Fruit fly (Drosophila melanogaster) S2 (cell line): Measurements from ENCODE around the gene Trm7-34.

Experiments used
- CG8478 ChIP-seq: fragments of >200 bp; optimal IDR thresholded peaks from 2 replicates; lab custom pipeline; 2018
- CTCF ChIP-seq, 2 experiments: fragments of >200 bp; optimal IDR thresholded peaks; 2 replicates each; lab custom pipeline; 2018

The Trm7-34 gene

DNA sequence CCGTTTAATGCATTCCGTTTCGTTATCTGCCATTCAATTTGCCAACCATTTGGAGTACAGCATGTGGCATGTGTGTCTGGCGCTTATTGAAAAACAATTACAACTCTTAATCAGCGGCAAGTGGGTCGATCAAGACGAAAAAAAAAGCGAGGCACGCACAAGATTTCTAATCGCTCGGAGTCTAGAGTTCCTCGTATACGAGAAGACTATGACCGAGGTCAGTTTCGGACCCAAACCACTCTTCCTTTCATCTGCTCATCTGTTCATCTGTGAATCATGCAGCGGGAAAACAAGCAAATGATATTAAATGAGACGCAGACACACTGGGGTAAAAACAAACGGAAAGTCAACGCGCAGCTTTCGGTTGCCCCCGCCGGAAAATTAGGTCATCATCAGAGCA lies 42.2 kb downstream of the Trm7-34 start:
- TF ChIP-seq CG8478 (lab: Kevin White, UChicago) (no peak), CTCF (optimal IDR thresholded peaks at IDR 0.05; lab: Kevin White, UChicago) (no peak)

DNA sequence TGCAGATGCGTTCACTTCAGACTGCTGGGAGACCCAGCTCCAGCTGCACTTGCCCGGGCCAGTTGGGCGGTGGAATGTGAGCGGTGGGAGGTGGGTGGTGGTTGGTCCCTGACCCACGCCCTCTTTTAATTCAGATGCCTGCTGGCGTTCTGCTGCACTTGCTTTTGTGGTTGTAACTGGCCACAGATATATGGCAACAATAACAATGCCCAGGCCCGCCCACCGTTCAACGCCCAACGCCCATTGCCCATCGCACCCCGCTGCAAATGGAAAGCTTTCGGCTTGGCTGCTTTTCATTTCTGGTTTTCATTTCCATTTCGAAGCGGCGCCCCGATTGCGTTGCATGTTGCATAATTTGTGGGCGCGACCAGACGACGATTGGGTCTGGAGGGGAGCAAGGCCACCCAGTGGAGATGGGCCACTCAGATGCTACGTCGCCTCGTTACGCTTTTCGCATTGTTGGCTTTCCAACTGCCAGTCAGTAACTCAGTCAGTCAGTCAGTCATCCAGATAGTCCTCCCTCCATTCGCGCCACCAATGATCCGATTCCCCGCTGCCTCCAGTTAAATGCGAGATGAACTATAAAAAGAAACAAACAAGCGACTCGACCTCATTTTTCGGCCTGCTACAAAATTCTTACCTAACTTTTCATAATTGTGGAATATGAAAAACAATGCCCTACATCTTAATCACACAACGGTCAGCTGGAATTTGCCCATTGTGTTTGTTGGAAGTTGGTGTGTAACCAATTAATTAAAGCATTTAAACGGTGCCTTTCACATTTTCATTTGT lies 43.3 kb downstream of the Trm7-34 start:
- TF ChIP-seq CG8478 (lab: Kevin White, UChicago) (no peak), CTCF (optimal IDR thresholded peaks at IDR 0.05; lab: Kevin White, UChicago) (no peak)

DNA sequence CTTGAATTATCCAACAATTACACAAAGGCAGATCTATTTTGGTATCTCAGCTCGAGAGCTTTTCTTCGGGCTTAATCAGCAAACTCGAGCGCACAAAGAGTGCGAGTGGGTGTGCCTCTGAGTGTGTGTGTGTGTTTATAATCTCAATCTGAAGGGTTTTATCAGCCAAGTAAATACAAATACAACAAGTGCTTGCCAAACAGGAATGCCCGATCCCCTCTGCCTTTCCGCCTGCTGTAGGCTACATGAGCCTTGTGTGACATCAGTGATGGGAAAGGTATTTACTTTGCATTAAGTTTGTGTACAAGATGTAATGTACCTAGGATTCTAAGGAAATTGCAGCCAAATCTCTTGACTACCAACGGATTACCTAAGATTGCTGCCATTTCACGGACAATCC lies 44.3 kb downstream of the Trm7-34 start:
- TF ChIP-seq CTCF (optimal IDR thresholded peaks at IDR 0.05; lab: Kevin White, UChicago) (no peak), CG8478 (lab: Kevin White, UChicago) (no peak)

DNA sequence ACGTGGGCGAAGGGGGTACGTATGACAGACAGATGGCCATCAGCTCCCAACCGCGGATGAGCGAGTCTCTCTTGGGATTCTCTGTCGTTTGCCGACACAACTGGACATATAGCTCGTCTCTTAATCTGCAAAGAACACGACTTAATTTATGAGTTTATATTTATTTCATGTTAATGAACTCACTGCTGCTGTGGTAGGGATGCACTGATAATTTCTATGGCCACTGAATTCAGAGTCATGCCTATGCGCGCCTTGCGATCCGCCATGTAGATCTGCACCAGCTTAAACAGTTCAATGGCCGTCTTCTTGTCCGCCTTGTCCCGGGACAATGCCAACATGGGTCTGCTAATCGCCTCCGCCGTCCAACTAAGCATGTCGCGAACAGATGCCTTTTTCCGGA lies 48.7 kb downstream of the Trm7-34 start:
- TF ChIP-seq CTCF (optimal IDR thresholded peaks at IDR 0.05; lab: Kevin White, UChicago), result no peak
- no peak for TF ChIP-seq CG8478 (lab: Kevin White, UChicago)
